Worm (Caenorhabditis elegans): ENCODE measurements around the gene F54C9.14.

Gene F54C9.14

ce11 chrII:8587660-8588230 lies 25.6 kb downstream of the F54C9.14 start:
- peak; percentile 14 for TF ChIP-seq blmp-1 (tag; optimal IDR thresholded peaks at IDR 0.05)
- TF ChIP-seq tbx-2 (tag; optimal IDR thresholded peaks at IDR 0.05) = peak; percentile 39
- no peak for TF ChIP-seq efl-1 (optimal IDR thresholded peaks at IDR 0.05)
- TF ChIP-seq efl-1 (GFP tag; optimal IDR thresholded peaks at IDR 0.05 in 1 of 2) = no peak
- no peak for TF ChIP-seq lin-15B (tag; optimal IDR thresholded peaks at IDR 0.05)
- no peak for TF ChIP-seq vab-15 (tag; optimal IDR thresholded peaks at IDR 0.05)
- no peak for TF ChIP-seq jun-1 (tag; optimal IDR thresholded peaks at IDR 0.05)
- TF ChIP-seq ama-1 (optimal IDR thresholded peaks at IDR 0.05) = no peak
- peak; percentile 14 for TF ChIP-seq fkh-10 (GFP tag; optimal IDR thresholded peaks at IDR 0.05)
- TF ChIP-seq snpc-4 (tag; optimal IDR thresholded peaks at IDR 0.05) = no peak
- TF ChIP-seq mdl-1 (tag; optimal IDR thresholded peaks at IDR 0.05) = no peak
- TF ChIP-seq ceh-90 (tag; optimal IDR thresholded peaks at IDR 0.05) = no peak
- no peak for TF ChIP-seq dsc-1 (tag; optimal IDR thresholded peaks at IDR 0.05)
- TF ChIP-seq swsn-7 (tag; optimal IDR thresholded peaks at IDR 0.05) = no peak
- TF ChIP-seq unc-130 (tag; optimal IDR thresholded peaks at IDR 0.05) = no peak
- TF ChIP-seq lin-39 (tag; optimal IDR thresholded peaks at IDR 0.05) = no peak
- no peak for TF ChIP-seq nhr-12 (tag; optimal IDR thresholded peaks at IDR 0.05)
- no peak for TF ChIP-seq alr-1 (tag; optimal IDR thresholded peaks at IDR 0.05; ENCODE audit: borderline replicate concordance)
- TF ChIP-seq dpl-1 (GFP tag; optimal IDR thresholded peaks at IDR 0.05) = no peak
- peak; percentile 73 for TF ChIP-seq lin-14 (GFP tag; optimal IDR thresholded peaks at IDR 0.05)
- peak; percentile 39 for TF ChIP-seq nhr-71 (tag; optimal IDR thresholded peaks at IDR 0.05)
- TF ChIP-seq unc-30 (tag; optimal IDR thresholded peaks at IDR 0.05) = no peak
- TF ChIP-seq hlh-17 (GFP tag; optimal IDR thresholded peaks at IDR 0.05; ENCODE audit: borderline replicate concordance) = no peak
- TF ChIP-seq unc-62 (GFP tag; optimal IDR thresholded peaks at IDR 0.05) = no peak

- TF ChIP-seq irx-1 (tag; optimal IDR thresholded peaks at IDR 0.05) = no peak
- TF ChIP-seq vab-15 (tag; optimal IDR thresholded peaks at IDR 0.05) = no peak
- TF ChIP-seq ztf-11 (tag; optimal IDR thresholded peaks at IDR 0.05) = peak in 1 of 2 experiments; percentile 42
- no peak for TF ChIP-seq efl-1 (optimal IDR thresholded peaks at IDR 0.05)
- no peak for TF ChIP-seq efl-1 (GFP tag; optimal IDR thresholded peaks at IDR 0.05 in 1 of 2)
- TF ChIP-seq zag-1 (tag; optimal IDR thresholded peaks at IDR 0.05) = peak; percentile 35
- TF ChIP-seq fos-1 (tag; optimal IDR thresholded peaks at IDR 0.05) = no peak
- peak; percentile 28 for TF ChIP-seq lin-14 (GFP tag; optimal IDR thresholded peaks at IDR 0.05)
- TF ChIP-seq lir-3 (tag; optimal IDR thresholded peaks at IDR 0.05; ENCODE audit: poor library complexity) = no peak
- no peak for TF ChIP-seq fkh-4 (tag; optimal IDR thresholded peaks at IDR 0.05; ENCODE audit: borderline replicate concordance)
Measured at ce11 chrII:8588442-8588841, 26.3 kb downstream of the F54C9.14 start.

- peak in 1 of 2 experiments; percentile 10 for TF ChIP-seq lin-35 (GFP tag; optimal IDR thresholded peaks at IDR 0.05)
- TF ChIP-seq unc-86 (tag; optimal IDR thresholded peaks at IDR 0.05) = peak; percentile 51
- peak; percentile 77 for TF ChIP-seq ceh-8 (GFP tag; optimal IDR thresholded peaks at IDR 0.05)
- TF ChIP-seq ets-5 (GFP tag; IDR thresholded peaks at IDR 0.05) = no peak
- peak; percentile 57 for TF ChIP-seq nhr-71 (tag; optimal IDR thresholded peaks at IDR 0.05)
- TF ChIP-seq mab-9 (GFP tag; IDR thresholded peaks at IDR 0.05) = no peak
- TF ChIP-seq jun-1 (tag; optimal IDR thresholded peaks at IDR 0.05) = no peak
- TF ChIP-seq zag-1 (tag; optimal IDR thresholded peaks at IDR 0.05) = peak; percentile 52
- no peak for TF ChIP-seq unc-130 (tag; optimal IDR thresholded peaks at IDR 0.05)
- TF ChIP-seq ama-1 (optimal IDR thresholded peaks at IDR 0.05) = no peak
- TF ChIP-seq sup-37 (GFP tag; optimal IDR thresholded peaks at IDR 0.05) = no peak
- peak; percentile 72 for TF ChIP-seq dsc-1 (tag; optimal IDR thresholded peaks at IDR 0.05)
- no peak for TF ChIP-seq nhr-11 (tag; optimal IDR thresholded peaks at IDR 0.05)
- peak; percentile 51 for TF ChIP-seq ces-1 (GFP tag; optimal IDR thresholded peaks at IDR 0.05)
- peak; percentile 88 for TF ChIP-seq lin-14 (GFP tag; optimal IDR thresholded peaks at IDR 0.05)
- no peak for TF ChIP-seq nhr-20 (tag; optimal IDR thresholded peaks at IDR 0.05)
- TF ChIP-seq unc-98 (GFP tag; IDR thresholded peaks at IDR 0.05) = no peak
- TF ChIP-seq irx-1 (tag; optimal IDR thresholded peaks at IDR 0.05) = no peak
- TF ChIP-seq nhr-47 (tag; optimal IDR thresholded peaks at IDR 0.05) = no peak
- no peak for TF ChIP-seq lir-3 (tag; optimal IDR thresholded peaks at IDR 0.05; ENCODE audit: poor library complexity)
- TF ChIP-seq isw-1 (GFP tag; IDR thresholded peaks at IDR 0.05) = no peak
- peak in 1 of 2 experiments; percentile 16 for TF ChIP-seq lsy-2 (tag; optimal IDR thresholded peaks at IDR 0.05)
Measured at ce11 chrII:8589227-8589626, 27.1 kb downstream of the F54C9.14 start.
